Worm (Caenorhabditis elegans): ENCODE data around the gene nhr-115.

ce11 chrV:2336151-2336550 is 43.8 kb downstream of the nhr-115 start, which contains the start of gene irld-28:
- TF ChIP-seq mep-1 (tag; optimal IDR thresholded peaks at IDR 0.05): no peak
- no peak for TF ChIP-seq nhr-12 (tag; optimal IDR thresholded peaks at IDR 0.05)
- no peak for TF ChIP-seq snpc-4 (tag; optimal IDR thresholded peaks at IDR 0.05)

Data from whole organism, mixed stage, embryonic.